Fruit fly (Drosophila melanogaster): Measurements from ENCODE around the gene Srx.

The Srx gene

DNA sequence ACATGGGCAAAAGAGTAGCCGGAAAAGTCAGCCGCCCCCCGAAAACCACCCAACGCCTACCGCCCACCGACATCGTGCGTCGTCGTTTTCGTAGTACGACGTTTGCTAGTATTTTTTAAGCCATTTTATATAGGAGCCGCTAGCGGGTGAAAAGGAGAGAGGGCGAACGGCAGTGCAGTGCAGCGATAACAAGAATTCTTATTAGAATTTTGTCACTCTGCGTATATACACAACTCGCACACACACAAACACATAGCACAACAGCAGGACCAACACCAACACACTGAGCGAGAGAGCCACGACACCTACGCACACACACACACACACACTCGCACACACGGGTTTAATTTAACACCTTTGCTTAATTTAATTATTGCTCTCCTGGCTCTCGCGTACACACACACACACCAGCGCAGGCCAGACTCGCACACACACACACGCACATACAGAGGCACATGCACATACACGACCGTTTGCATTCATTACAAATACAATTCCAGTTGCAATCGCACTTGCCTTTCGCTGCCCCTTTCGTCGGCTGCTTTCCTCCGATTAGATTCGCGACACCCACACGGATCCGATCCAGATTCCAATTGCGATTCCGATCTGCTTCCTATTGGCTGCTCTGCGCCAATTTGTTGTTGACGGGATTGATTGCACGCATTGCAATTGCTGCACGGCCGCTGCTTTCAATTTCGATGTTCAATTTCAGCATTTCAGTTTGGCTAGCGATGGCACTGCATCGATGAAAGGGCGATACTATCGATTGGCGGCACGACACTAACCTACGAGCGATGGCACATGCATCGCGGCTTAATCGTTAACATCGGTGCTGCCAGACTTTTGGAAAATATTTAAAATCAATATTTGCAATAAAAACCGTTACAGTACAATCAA lies 29.7 kb upstream of the Srx start, which contains the start of gene Socs16D (continued):
- TF ChIP-seq CG8359 (GFP tag; optimal IDR thresholded peaks at IDR 0.05; ENCODE audit: borderline replicate concordance) (no peak), CG13894 (tag; optimal IDR thresholded peaks at IDR 0.05) (peak; percentile 44), CG8765 (GFP tag; IDR thresholded peaks at IDR 0.05) (0 out of 2 replicates have a peak, but pooled peaks have one; percentile 21), YL-1 (GFP tag; optimal IDR thresholded peaks at IDR 0.05) (peak; percentile 61), crol (GFP tag; IDR thresholded peaks at IDR 0.05) (peak; percentile 65), ham (GFP tag; IDR thresholded peaks at IDR 0.05) (no peak), CG10147 (GFP tag; optimal IDR thresholded peaks at IDR 0.05) (peak; percentile 17), Nf-YB (GFP tag; optimal IDR thresholded peaks at IDR 0.05) (peak; percentile 10), Hand (GFP tag; optimal IDR thresholded peaks at IDR 0.05) (peak; percentile 38), CG6791 (GFP tag; IDR thresholded peaks at IDR 0.05; ENCODE audit: partially characterized antibody) (peak; percentile 98), Ptx1 (GFP tag; IDR thresholded peaks at IDR 0.05) (peak; percentile 35; the same call in 1 of the 2 replicates), CG10959 (GFP tag; IDR thresholded peaks at IDR 0.05) (no peak), Antp (GFP tag; optimal IDR thresholded peaks at IDR 0.05) (peak; percentile 55), Adf1 (GFP tag; IDR thresholded peaks at IDR 0.05) (no peak), CG7271 (tag; optimal IDR thresholded peaks at IDR 0.05) (no peak), CG34224 (GFP tag; IDR thresholded peaks at IDR 0.05; ENCODE audit: partially characterized antibody) (peak; percentile 96), pnt (GFP tag; optimal IDR thresholded peaks at IDR 0.05) (peak; percentile 12), sqz (GFP tag; optimal IDR thresholded peaks at IDR 0.05) (no peak), Optix (GFP tag; IDR thresholded peaks at IDR 0.05) (no peak), her (GFP tag; optimal IDR thresholded peaks at IDR 0.05) (peak; percentile 43), CG13287 (GFP tag; IDR thresholded peaks at IDR 0.05; ENCODE audit: partially characterized antibody) (peak; percentile 97), CG10431 (GFP tag; optimal IDR thresholded peaks at IDR 0.05) (no peak), pb (GFP tag; optimal IDR thresholded peaks at IDR 0.05) (peak; percentile 35), CG7987 (GFP tag; optimal IDR thresholded peaks at IDR 0.05) (peak; percentile 45), Ets65A (GFP tag) (peak; percentile 76), CG12659 (GFP tag; optimal IDR thresholded peaks at IDR 0.05) (peak; percentile 77), CG8478 (optimal IDR thresholded peaks at IDR 0.05) (peak; percentile 97), CG17829 (tag; optimal IDR thresholded peaks at IDR 0.05) (peak; percentile 28), CG42726 (GFP tag; IDR thresholded peaks at IDR 0.05; ENCODE audit: partially characterized antibody) (peak; percentile 99), hth (optimal IDR thresholded peaks at IDR 0.05) (no peak), Drgx (GFP tag; IDR thresholded peaks at IDR 0.05) (no peak; the same call in 1 of the 2 replicates), CG9932 (GFP tag; IDR thresholded peaks at IDR 0.05) (peak; percentile 83), Atf6 (GFP tag; IDR thresholded peaks at IDR 0.05) (no peak), amos (GFP tag; IDR thresholded peaks at IDR 0.05; ENCODE audit: partially characterized antibody) (peak; percentile 99), CG10267 (tag; optimal IDR thresholded peaks at IDR 0.05) (peak; percentile 71), CG12219 (GFP tag; optimal IDR thresholded peaks at IDR 0.05) (no peak), CG4707 (GFP tag; optimal IDR thresholded peaks at IDR 0.05) (no peak), MTF-1 (GFP tag; optimal IDR thresholded peaks at IDR 0.05; ENCODE audit: borderline replicate concordance) (peak; percentile 31), CG12942 (GFP tag; optimal IDR thresholded peaks at IDR 0.05) (peak; percentile 8), E2f1 (GFP tag; IDR thresholded peaks at IDR 0.05) (no peak), grau (tag; optimal IDR thresholded peaks at IDR 0.05) (peak; percentile 32), H15 (GFP tag; IDR thresholded peaks at IDR 0.05) (no peak), Mad (GFP tag; optimal IDR thresholded peaks at IDR 0.05) (peak; percentile 32), eyg (GFP tag; optimal IDR thresholded peaks at IDR 0.05) (peak; percentile 28), scrt (GFP tag; optimal IDR thresholded peaks at IDR 0.05) (peak; percentile 25), CG8944 (GFP tag; optimal IDR thresholded peaks at IDR 0.05) (peak; percentile 5), fd102C (GFP tag; optimal IDR thresholded peaks at IDR 0.05) (no peak), sc (optimal IDR thresholded peaks at IDR 0.05) (no peak), sc (GFP tag; optimal IDR thresholded peaks at IDR 0.05) (no peak)
